Worm (Caenorhabditis elegans) whole organism, L2 larva: ENCODE data around the gene sre-27.

Experiments used
- F13H6.1 ChIP-seq: sonication (generic microtip); optimal IDR thresholded peaks from 2 replicates; lab custom pipeline; 2016; ENCODE audit warnings: missing genetic modification characterization, missing compliant biosample characterization
- Y55F3AM.14 ChIP-seq: fragments of 200-800 bp; sonication (Bioruptor generic); optimal IDR thresholded peaks from 2 replicates; lab custom pipeline; 2018; ENCODE audit warnings: mild to moderate bottlenecking, missing genetic modification characterization, missing compliant biosample characterization
- ama-1 ChIP-seq: fragments of 150-350 bp; optimal IDR thresholded peaks from 2 replicates; lab custom pipeline; 2018; ENCODE audit warnings: inconsistent platforms

DNA sequence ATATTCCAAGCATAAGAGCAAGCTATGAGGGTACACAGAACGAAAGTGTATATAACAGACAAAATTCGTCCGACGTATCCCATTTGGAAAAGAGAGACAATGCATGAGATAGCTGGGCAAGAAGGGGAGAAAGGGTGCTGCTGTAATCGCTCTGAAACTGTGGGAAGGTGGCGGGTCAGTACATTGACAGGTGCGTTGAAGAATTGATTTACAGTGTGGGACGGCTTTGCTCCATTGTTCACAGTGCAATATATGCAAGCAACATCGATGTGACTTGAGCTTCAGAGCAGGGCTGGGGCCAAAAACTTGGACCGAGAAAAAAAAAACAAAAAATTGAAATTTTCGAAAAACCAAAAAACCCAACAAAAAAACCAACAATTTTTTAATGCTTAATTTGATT is 7.3 kb downstream of the sre-27 start, which contains the start of gene F57G9.3:
- no peak for TF ChIP-seq F13H6.1
- TF ChIP-seq ama-1 (lab: Kevin White, UChicago), result no peak
- TF ChIP-seq Y55F3AM.14 (GFP tag; lab: Kevin White, UChicago), result no peak
